Worm (Caenorhabditis elegans) whole organism, midembryonic: ENCODE data around the gene F28A10.4.

ENCODE experiments used
- flt-1 ChIP-seq: fragments of 200-800 bp; sonication (Bioruptor generic); IDR thresholded peaks from 2 replicates; pipeline ENCODE4 v1.3.6; 2022; ENCODE audit warnings: missing genetic modification characterization, missing compliant biosample characterization
- med-1 ChIP-seq: sonication (generic microtip); optimal IDR thresholded peaks from 2 replicates; lab custom pipeline; 2017; ENCODE audit warnings: missing genetic modification characterization, mild to moderate bottlenecking, missing compliant biosample characterization, antibody characterized with exemption, missing genetic modification reagents; ENCODE audit not compliant: insufficient read depth
- tab-1 ChIP-seq: fragments of 200-800 bp; sonication (Bioruptor generic); IDR thresholded peaks from 2 replicates; pipeline ENCODE4 v1.3.6; 2022; ENCODE audit warnings: missing genetic modification characterization, missing compliant biosample characterization

DNA sequence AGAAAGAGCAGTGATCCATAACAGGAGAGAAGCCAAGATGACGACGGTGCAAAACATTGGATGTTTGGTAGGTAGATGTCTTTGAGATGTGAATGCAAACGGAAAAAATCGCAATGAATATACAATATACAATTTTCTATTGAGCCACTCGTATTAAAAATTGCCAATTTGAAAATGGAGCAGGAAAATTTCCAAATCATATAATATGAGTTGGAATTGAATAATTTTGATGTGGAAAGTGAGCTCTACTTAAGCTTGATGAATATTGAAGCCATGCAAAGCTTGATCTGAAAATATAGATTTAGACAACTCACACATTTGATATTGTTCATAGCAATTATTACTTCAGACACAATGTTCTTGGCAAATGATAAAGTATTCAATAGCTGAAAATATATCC is 5.7 kb upstream of the F28A10.4 start, which contains the start of gene F28A10.8:
- no peak for TF ChIP-seq med-1 (GFP tag; lab: Kevin White, UChicago)
- TF ChIP-seq tab-1: no peak
- no peak for TF ChIP-seq flt-1 (GFP tag; lab: Robert Waterston, UW)
